Worm (Caenorhabditis elegans): ENCODE data around the gene F09F9.2.

Gene F09F9.2

DNA sequence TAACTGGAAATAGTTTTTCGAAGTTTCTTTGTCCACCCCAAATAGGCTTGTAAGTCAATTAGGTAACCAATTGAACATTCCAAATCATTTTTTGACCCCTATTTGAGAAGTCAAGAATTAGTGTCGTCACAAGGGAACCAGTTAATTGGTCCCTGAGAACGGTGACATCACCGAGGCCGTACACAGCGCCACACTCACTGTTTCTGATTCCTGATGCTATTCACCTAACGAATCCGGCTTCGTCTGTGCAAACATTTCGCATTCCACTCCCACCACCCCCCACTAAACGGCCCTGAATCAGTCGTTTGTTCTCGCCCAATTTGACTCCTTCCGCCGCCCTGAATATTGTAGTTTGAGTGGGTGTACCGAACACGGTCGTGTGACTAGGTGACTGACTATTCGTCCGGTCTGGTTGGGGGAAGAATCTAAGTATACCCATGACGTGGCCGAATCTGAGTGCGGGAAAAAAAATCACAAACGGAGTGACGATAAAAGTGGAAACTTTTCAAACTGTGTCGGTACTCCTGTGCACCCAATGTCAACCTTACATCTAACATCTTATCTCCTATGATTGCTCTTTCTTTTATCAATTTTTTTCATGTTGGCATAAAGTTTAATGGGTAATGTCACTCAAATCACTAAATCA, 33.0 kb upstream of the F09F9.2 start (continued):
- TF ChIP-seq Y5F2A.4 (GFP tag; optimal IDR thresholded peaks at IDR 0.05) (no peak), lin-13 (GFP tag; optimal IDR thresholded peaks at IDR 0.05) (no peak), ama-1 (optimal IDR thresholded peaks at IDR 0.05) (no peak), ztf-11 (tag; optimal IDR thresholded peaks at IDR 0.05) (no peak), madf-9 (GFP tag; conservative IDR thresholded peaks at IDR 0.05) (no peak), snpc-1.2 (GFP tag; IDR thresholded peaks at IDR 0.05) (0 out of 2 replicates have a peak, but pooled peaks have one; percentile 12), saeg-2 (GFP tag; IDR thresholded peaks at IDR 0.05) (no peak), R02D3.7 (tag; optimal IDR thresholded peaks at IDR 0.05) (no peak), hmg-1.1 (GFP tag; IDR thresholded peaks at IDR 0.05) (peak; percentile 6), nhr-42 (GFP tag; IDR thresholded peaks at IDR 0.05) (no peak), nhr-25 (tag; optimal IDR thresholded peaks at IDR 0.05; ENCODE audit: borderline replicate concordance, insufficient read depth) (peak; percentile 46), nhr-10 (tag; optimal IDR thresholded peaks at IDR 0.05) (no peak), ceh-32 (tag; optimal IDR thresholded peaks at IDR 0.05; ENCODE audit: poor library complexity) (no peak), aly-2 (tag; optimal IDR thresholded peaks at IDR 0.05) (no peak), ZK546.5 (tag; optimal IDR thresholded peaks at IDR 0.05) (no peak), spr-1 (tag; optimal IDR thresholded peaks at IDR 0.05) (no peak), nhr-102 (tag; optimal IDR thresholded peaks at IDR 0.05) (no peak), dmd-6 (GFP tag; IDR thresholded peaks at IDR 0.05) (peak; percentile 87), F44E2.7 (GFP tag; IDR thresholded peaks at IDR 0.05) (no peak), pqm-1 (tag; optimal IDR thresholded peaks at IDR 0.05) (peak; percentile 61), F26F4.8 (GFP tag; conservative IDR thresholded peaks at IDR 0.05) (no peak), tag-97 (GFP tag; IDR thresholded peaks at IDR 0.05) (no peak), egl-27 (tag; optimal IDR thresholded peaks at IDR 0.05) (no peak), mep-1 (tag; optimal IDR thresholded peaks at IDR 0.05) (no peak), tra-1 (GFP tag; IDR thresholded peaks at IDR 0.05) (peak; percentile 6; the same call in 1 of the 2 replicates), daf-16 (GFP tag; optimal IDR thresholded peaks at IDR 0.05) (no peak), daf-16 (tag; optimal IDR thresholded peaks at IDR 0.05) (peak; percentile 50), hlh-30 (tag; optimal IDR thresholded peaks at IDR 0.05; ENCODE audit: insufficient read depth) (peak; percentile 80), hlh-11 (tag; optimal IDR thresholded peaks at IDR 0.05) (peak; percentile 73), mdl-1 (tag; optimal IDR thresholded peaks at IDR 0.05) (no peak), dmd-8 (GFP tag; IDR thresholded peaks at IDR 0.05) (no peak), zfp-2 (tag; optimal IDR thresholded peaks at IDR 0.05) (no peak), hif-1 (tag; optimal IDR thresholded peaks at IDR 0.05) (peak in 1 of 2 experiments; percentile 11), nhr-237 (tag; optimal IDR thresholded peaks at IDR 0.05) (no peak), dpl-1 (GFP tag; optimal IDR thresholded peaks at IDR 0.05) (no peak), skn-1 (tag; optimal IDR thresholded peaks at IDR 0.05) (no peak), aha-1 (tag) (peak; percentile 80), nhr-76 (tag; optimal IDR thresholded peaks at IDR 0.05) (no peak), unc-130 (GFP tag; optimal IDR thresholded peaks at IDR 0.05) (no peak), nhr-11 (tag; optimal IDR thresholded peaks at IDR 0.05) (peak; percentile 28), ceh-20 (GFP tag; IDR thresholded peaks at IDR 0.05) (no peak), Y48G9A.11 (GFP tag; IDR thresholded peaks at IDR 0.05) (no peak), unc-39 (tag; optimal IDR thresholded peaks at IDR 0.05) (no peak), set-16 (GFP tag; IDR thresholded peaks at IDR 0.05) (peak; percentile 14; the same call in 1 of the 2 replicates), nhr-6 (tag; optimal IDR thresholded peaks at IDR 0.05) (no peak), T26A8.4 (GFP tag; IDR thresholded peaks at IDR 0.05) (peak; percentile 18; the same call in 1 of the 2 replicates)

Measured in whole organism, L4 larva.